Fruit fly (Drosophila melanogaster) whole organism, embryonic: ENCODE measurements around the gene Zdhhc8.

Source experiments
- Asciz ChIP-seq: fragments of 200-800 bp; sonication (Bioruptor generic); optimal IDR thresholded peaks from 2 replicates; lab custom pipeline; 2017; ENCODE audit warnings: missing biosample characterization, mild to moderate bottlenecking, missing genetic modification characterization, missing genetic modification reagents
- Bteb2 ChIP-seq: fragments of 200-800 bp; sonication (Bioruptor generic); optimal IDR thresholded peaks from 2 replicates; lab custom pipeline; 2016; ENCODE audit warnings: missing biosample characterization, missing genetic modification characterization
- CG10654 ChIP-seq: fragments of 200-800 bp; sonication (Bioruptor generic); optimal IDR thresholded peaks from 2 replicates; lab custom pipeline; 2016; ENCODE audit warnings: missing biosample characterization, missing genetic modification characterization
- CG12659 ChIP-seq: fragments of 200-800 bp; sonication (Bioruptor generic); optimal IDR thresholded peaks from 3 replicates; lab custom pipeline; 2017; ENCODE audit warnings: mild to moderate bottlenecking, missing biosample characterization, missing genetic modification reagents, missing genetic modification characterization
- CG12942 ChIP-seq: fragments of 200-800 bp; sonication (Bioruptor generic); optimal IDR thresholded peaks from 3 replicates; lab custom pipeline; 2016; ENCODE audit warnings: missing biosample characterization, missing genetic modification characterization
- CG1603 ChIP-seq: fragments of 200-800 bp; sonication (Bioruptor generic); optimal IDR thresholded peaks from 2 replicates; lab custom pipeline; 2019; ENCODE audit warnings: missing biosample characterization, mild to moderate bottlenecking, missing genetic modification characterization, moderate library complexity
- CG16813 ChIP-seq: fragments of 200-800 bp; sonication (Bioruptor generic); IDR thresholded peaks from 3 replicates; pipeline ENCODE4 v1.3.6; 2022; ENCODE audit warnings: missing biosample characterization, missing genetic modification characterization; ENCODE audit not compliant: partially characterized antibody
- CG31224 ChIP-seq: fragments of 200-800 bp; sonication (Bioruptor generic); IDR thresholded peaks from 2 replicates; pipeline ENCODE4 v1.3.6; 2022; ENCODE audit warnings: missing biosample characterization, missing genetic modification characterization
- CG31365 ChIP-seq: fragments of 200-800 bp; sonication (Bioruptor generic); optimal IDR thresholded peaks from 2 replicates; lab custom pipeline; 2018; ENCODE audit warnings: missing biosample characterization, mild to moderate bottlenecking, missing genetic modification characterization
- CG32532 ChIP-seq: fragments of 200-800 bp; sonication (Bioruptor generic); IDR thresholded peaks from 2 replicates; pipeline ENCODE4 v1.3.6; 2022; ENCODE audit warnings: missing biosample characterization, missing genetic modification characterization
- CG3281 ChIP-seq: fragments of 200-800 bp; sonication (Bioruptor generic); optimal IDR thresholded peaks from 3 replicates; lab custom pipeline; 2017; ENCODE audit warnings: missing biosample characterization, mild to moderate bottlenecking, missing genetic modification characterization
- CG33213 ChIP-seq: fragments of 200-800 bp; sonication (Bioruptor generic); optimal IDR thresholded peaks from 3 replicates; lab custom pipeline; 2016; ENCODE audit warnings: missing biosample characterization, missing genetic modification characterization
- CG5953 ChIP-seq: fragments of 200-800 bp; sonication (Bioruptor generic); IDR thresholded peaks from 2 replicates; pipeline ENCODE4 v1.3.6; 2022; ENCODE audit warnings: missing biosample characterization, missing genetic modification characterization
- CG8765 ChIP-seq: fragments of 200-800 bp; sonication (Bioruptor generic); IDR thresholded peaks from 2 replicates; pipeline ENCODE4 v1.3.6; 2022; ENCODE audit warnings: missing biosample characterization, missing genetic modification characterization
- CG9876 ChIP-seq: fragments of 200-800 bp; sonication (Bioruptor generic); optimal IDR thresholded peaks from 2 replicates; lab custom pipeline; 2016; ENCODE audit warnings: missing biosample characterization, missing genetic modification characterization
- CHES-1-like ChIP-seq: fragments of 200-800 bp; sonication (Bioruptor generic); optimal IDR thresholded peaks from 2 replicates; lab custom pipeline; 2016; ENCODE audit warnings: missing biosample characterization, missing genetic modification characterization
- CoRest ChIP-seq: fragments of 200-800 bp; sonication (Bioruptor generic); optimal IDR thresholded peaks from 3 replicates; lab custom pipeline; 2018; ENCODE audit warnings: missing biosample characterization, mild to moderate bottlenecking, missing genetic modification characterization, moderate library complexity
- Dek ChIP-seq: fragments of 200-800 bp; sonication (Bioruptor generic); optimal IDR thresholded peaks from 3 replicates; lab custom pipeline; 2019; ENCODE audit warnings: missing biosample characterization, mild to moderate bottlenecking, missing genetic modification characterization, moderate library complexity
- Dll ChIP-seq: fragments of 200-800 bp; sonication (Bioruptor generic); IDR thresholded peaks from 4 replicates; pipeline ENCODE4 v1.3.6; 2022; ENCODE audit warnings: missing biosample characterization, missing genetic modification characterization; ENCODE audit not compliant: partially characterized antibody
- Eip74EF ChIP-seq, 2 experiments: fragments of 200-800 bp in 1 of 2; fragments of >200 bp in 1 of 2; sonication (Bioruptor generic) in 1 of 2; optimal IDR thresholded peaks; 2 replicates each; lab custom pipeline; 2017 to 2019; ENCODE audit warnings: missing biosample characterization in 2 of 2, missing genetic modification characterization in 2 of 2, mild to moderate bottlenecking in 1 of 2, moderate library complexity in 1 of 2
- Fer3 ChIP-seq: fragments of 200-800 bp; sonication (Bioruptor generic); optimal IDR thresholded peaks from 2 replicates; lab custom pipeline; 2018; ENCODE audit warnings: missing biosample characterization, mild to moderate bottlenecking, missing genetic modification characterization, moderate library complexity
- HLH54F ChIP-seq: fragments of 200-800 bp; sonication (Bioruptor generic); optimal IDR thresholded peaks from 3 replicates; lab custom pipeline; 2016; ENCODE audit warnings: missing biosample characterization, missing genetic modification characterization
- Lhr ChIP-seq: fragments of 200-800 bp; sonication (Bioruptor generic); optimal IDR thresholded peaks from 3 replicates; lab custom pipeline; 2017; ENCODE audit warnings: mild to moderate bottlenecking, missing biosample characterization, missing genetic modification reagents, missing genetic modification characterization
- MTF-1 ChIP-seq: fragments of 200-800 bp; sonication (Bioruptor generic); optimal IDR thresholded peaks from 2 replicates; lab custom pipeline; 2018; ENCODE audit warnings: missing biosample characterization, mild to moderate bottlenecking, missing genetic modification characterization, borderline replicate concordance
- Max ChIP-seq: fragments of 200-800 bp; sonication (Bioruptor generic); optimal IDR thresholded peaks from 2 replicates; lab custom pipeline; 2016; ENCODE audit warnings: missing biosample characterization, mild to moderate bottlenecking, missing genetic modification characterization
- Myb ChIP-seq: fragments of 200-800 bp; sonication (Bioruptor generic); optimal IDR thresholded peaks from 2 replicates; lab custom pipeline; 2016; ENCODE audit warnings: missing biosample characterization, missing genetic modification characterization
- Poxn ChIP-seq: fragments of 200-800 bp; sonication (Bioruptor generic); IDR thresholded peaks from 2 replicates; pipeline ENCODE4 v1.3.6; 2022; ENCODE audit warnings: missing biosample characterization, missing genetic modification characterization
- btn ChIP-seq: fragments of 200-800 bp; sonication (Bioruptor generic); optimal IDR thresholded peaks from 2 replicates; lab custom pipeline; 2016; ENCODE audit warnings: missing biosample characterization, missing genetic modification characterization
- chif ChIP-seq, 2 experiments: fragments of 200-800 bp; sonication (Bioruptor generic); optimal IDR thresholded peaks; 3 replicates each; lab custom pipeline; 2016; ENCODE audit warnings: missing biosample characterization in 2 of 2, missing genetic modification characterization in 2 of 2
- croc ChIP-seq: fragments of 200-800 bp; sonication (Bioruptor generic); conservative IDR thresholded peaks from 3 replicates; pipeline ENCODE4 v1.3.6; 2022; ENCODE audit warnings: missing biosample characterization, missing genetic modification characterization
- dm ChIP-seq: fragments of 200-800 bp; sonication (Bioruptor generic); optimal IDR thresholded peaks from 3 replicates; lab custom pipeline; 2016; ENCODE audit warnings: missing biosample characterization, missing genetic modification characterization
- dmrt11E ChIP-seq: fragments of 200-800 bp; sonication (Bioruptor generic); optimal IDR thresholded peaks from 3 replicates; lab custom pipeline; 2018; ENCODE audit warnings: missing biosample characterization, mild to moderate bottlenecking, missing genetic modification characterization, moderate library complexity
- emc ChIP-seq: fragments of 200-800 bp; sonication (Bioruptor generic); optimal IDR thresholded peaks from 2 replicates; lab custom pipeline; 2016; ENCODE audit warnings: missing biosample characterization, missing genetic modification characterization
- gsb-n ChIP-seq: fragments of 200-800 bp; sonication (Bioruptor generic); optimal IDR thresholded peaks from 3 replicates; lab custom pipeline; 2018; ENCODE audit warnings: missing biosample characterization, mild to moderate bottlenecking, missing genetic modification characterization
- hb ChIP-seq: fragments of 200-800 bp; sonication (Bioruptor generic); IDR thresholded peaks from 3 replicates; pipeline ENCODE4 v1.3.6; 2022; ENCODE audit warnings: missing biosample characterization, missing genetic modification characterization; ENCODE audit not compliant: partially characterized antibody
- kni ChIP-seq: fragments of 200-800 bp; sonication (Bioruptor generic); optimal IDR thresholded peaks from 3 replicates; lab custom pipeline; 2017; ENCODE audit warnings: mild to moderate bottlenecking, missing biosample characterization, missing genetic modification reagents, missing genetic modification characterization
- oc ChIP-seq: fragments of 200-800 bp; sonication (Bioruptor generic); optimal IDR thresholded peaks from 2 replicates; lab custom pipeline; 2018; ENCODE audit warnings: missing biosample characterization, mild to moderate bottlenecking, missing genetic modification characterization, moderate library complexity
- onecut ChIP-seq: fragments of 200-800 bp; sonication (Bioruptor generic); IDR thresholded peaks from 2 replicates; pipeline ENCODE4 v1.3.6; 2022; ENCODE audit warnings: missing biosample characterization, missing genetic modification characterization
- otp ChIP-seq: fragments of 200-800 bp; sonication (Bioruptor generic); IDR thresholded peaks from 3 replicates; pipeline ENCODE4, ENCODE4 v1.3.6; 2022; ENCODE audit warnings: missing biosample characterization, missing genetic modification characterization
- prd ChIP-seq, 3 experiments: fragments of >200 bp in 2 of 3; fragments of 200-800 bp in 1 of 3; sonication (Bioruptor generic) in 1 of 3; optimal IDR thresholded peaks in 2 of 3; IDR thresholded peaks in 1 of 3; 2 replicates in 2 of 3; 3 replicates in 1 of 3; pipeline versions ENCODE4 v1.3.6 to Lab custom; 2017 to 2022; ENCODE audit warnings: missing biosample characterization in 1 of 3, missing genetic modification characterization in 1 of 3
- sc ChIP-seq, 3 experiments: fragments of >200 bp in 2 of 3; fragments of 200-800 bp in 1 of 3; sonication (Bioruptor generic) in 1 of 3; optimal IDR thresholded peaks; 2 replicates in 2 of 3; 3 replicates in 1 of 3; lab custom pipeline; 2017; ENCODE audit warnings: mild to moderate bottlenecking in 1 of 3, missing biosample characterization in 1 of 3, missing genetic modification characterization in 1 of 3, missing genetic modification reagents in 1 of 3
- slp2 ChIP-seq: fragments of 200-800 bp; sonication (Bioruptor generic); optimal IDR thresholded peaks from 2 replicates; lab custom pipeline; 2016; ENCODE audit warnings: missing biosample characterization, missing genetic modification characterization
- sqz ChIP-seq: fragments of 200-800 bp; sonication (Bioruptor generic); optimal IDR thresholded peaks from 3 replicates; lab custom pipeline; 2018; ENCODE audit warnings: missing biosample characterization, mild to moderate bottlenecking, missing genetic modification characterization
- ttk ChIP-seq: fragments of 200-800 bp; sonication (Bioruptor generic); IDR thresholded peaks from 2 replicates; pipeline ENCODE4 v2.1.2; 2022; ENCODE audit warnings: missing biosample characterization, missing genetic modification characterization
- vnd ChIP-seq: fragments of 200-800 bp; sonication (Bioruptor generic); IDR thresholded peaks from 3 replicates; pipeline ENCODE4 v1.3.6; 2022; ENCODE audit warnings: missing biosample characterization, missing genetic modification characterization; ENCODE audit not compliant: partially characterized antibody
- wdn ChIP-seq: fragments of 200-800 bp; sonication (Bioruptor generic); IDR thresholded peaks from 2 replicates; pipeline ENCODE4 v1.3.6; 2022; ENCODE audit warnings: missing biosample characterization, missing genetic modification characterization

Gene Zdhhc8

DNA sequence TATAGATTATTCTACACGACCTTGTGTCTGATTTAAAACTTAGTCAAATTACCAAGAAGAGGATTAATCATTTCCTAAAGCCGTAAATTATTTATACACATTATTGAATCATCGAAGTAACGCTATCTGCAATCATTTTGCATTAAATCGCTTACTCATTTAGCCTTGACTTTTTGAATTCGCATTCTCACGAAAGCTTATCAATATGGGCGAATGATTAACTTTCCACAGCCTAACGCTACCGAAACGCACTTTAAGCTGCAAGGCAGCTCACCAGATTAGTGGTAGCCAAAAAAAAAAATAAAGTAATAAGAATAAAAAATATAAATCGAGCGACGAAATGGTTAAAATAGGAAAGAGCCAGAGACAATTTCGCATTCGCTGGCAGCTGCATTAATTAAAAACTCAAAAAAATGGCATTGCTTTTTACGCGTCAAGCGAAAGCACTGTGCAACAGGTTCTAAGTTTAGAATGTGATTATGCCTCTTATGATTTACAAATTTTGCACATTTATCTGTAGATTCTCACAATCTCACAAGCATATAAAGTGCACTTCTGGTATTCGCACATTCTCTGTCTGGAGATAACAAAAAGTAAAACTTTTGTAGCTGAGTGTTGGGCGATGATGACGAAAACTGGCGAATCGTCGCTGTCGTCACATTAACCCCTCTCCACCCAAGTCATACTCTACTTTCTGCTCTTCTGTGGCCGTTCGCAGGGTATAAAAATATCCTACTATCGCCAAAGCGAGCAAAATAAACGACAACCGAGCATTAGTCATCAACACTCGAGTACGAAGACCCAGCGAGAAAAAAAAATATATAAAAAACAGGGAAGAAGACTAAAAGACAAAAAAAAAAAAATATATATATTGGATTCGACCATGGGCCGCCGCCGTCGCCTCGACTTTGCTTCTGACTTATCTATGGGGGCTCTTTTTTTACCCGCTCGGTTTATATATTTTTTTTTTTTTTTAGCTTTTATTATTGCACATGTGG, 12.2 kb downstream of the Zdhhc8 start (continued):
- peak; percentile 52 for TF ChIP-seq HLH54F (GFP tag; lab: Kevin White, UChicago)
- peak; percentile 22 to 53 for TF ChIP-seq chif (GFP tag; optimal IDR thresholded peaks at IDR 0.05; lab: Kevin White, UChicago)
- no peak for TF ChIP-seq dm (GFP tag; lab: Kevin White, UChicago)
- TF ChIP-seq CG12942 (GFP tag; lab: Kevin White, UChicago), result peak; percentile 44
- peak; percentile 21 for TF ChIP-seq CG31365 (tag; lab: Kevin White, UChicago)
- peak; percentile 58 for TF ChIP-seq CG12659 (GFP tag; lab: Kevin White, UChicago)
- no peak for TF ChIP-seq slp2 (GFP tag; lab: Kevin White, UChicago)
- no peak for TF ChIP-seq Eip74EF (GFP tag; optimal IDR thresholded peaks at IDR 0.05; lab: Kevin White, UChicago)
- no peak for TF ChIP-seq dmrt11E (tag; lab: Kevin White, UChicago)
- no peak for TF ChIP-seq Lhr (GFP tag; lab: Kevin White, UChicago)
- no peak for TF ChIP-seq sqz (GFP tag; lab: Kevin White, UChicago)
- peak; percentile 42; the same call in 1 of the 2 replicates for TF ChIP-seq CG8765
- TF ChIP-seq CG32532 (GFP tag; lab: Robert Waterston, UW), result peak; percentile 92
- no peak for TF ChIP-seq CG5953
- TF ChIP-seq btn (GFP tag; lab: Kevin White, UChicago), result no peak
- TF ChIP-seq otp, result peak; percentile 71
- TF ChIP-seq Dll (GFP tag; lab: Robert Waterston, UW), result no peak
- peak; percentile 15 for TF ChIP-seq CG33213 (GFP tag; lab: Kevin White, UChicago)
- TF ChIP-seq Asciz (GFP tag; lab: Kevin White, UChicago), result peak; percentile 3
- TF ChIP-seq vnd (GFP tag; lab: Robert Waterston, UW), result no peak
- peak; percentile 19 for TF ChIP-seq Max (GFP tag; lab: Kevin White, UChicago)
- TF ChIP-seq Fer3 (tag; lab: Kevin White, UChicago), result peak; percentile 76
- no peak for TF ChIP-seq oc (tag; lab: Kevin White, UChicago)
- peak; percentile 80 for TF ChIP-seq CG3281 (GFP tag; lab: Kevin White, UChicago)
- TF ChIP-seq CG31224, result peak; percentile 53
- no peak for TF ChIP-seq CG9876 (GFP tag; lab: Kevin White, UChicago)
- peak; percentile 61 for TF ChIP-seq CG1603 (tag; lab: Kevin White, UChicago)
- TF ChIP-seq wdn (GFP tag; lab: Robert Waterston, UW), result peak; percentile 74
- peak; percentile 67 for TF ChIP-seq Dek
- no peak for TF ChIP-seq CG16813 (GFP tag; lab: Robert Waterston, UW)
- TF ChIP-seq Poxn (GFP tag; lab: Robert Waterston, UW), result 0 out of 2 replicates have a peak, but pooled peaks have one; percentile 27
- no peak for TF ChIP-seq prd (optimal IDR thresholded peaks at IDR 0.05; lab: Kevin White, UChicago)
- peak; percentile 58 for TF ChIP-seq prd (GFP tag; IDR thresholded peaks at IDR 0.05; lab: Robert Waterston, UW)
- TF ChIP-seq onecut, result peak; percentile 19; the same call in 1 of the 2 replicates
- TF ChIP-seq Bteb2 (GFP tag; lab: Kevin White, UChicago), result peak; percentile 42
- TF ChIP-seq CoRest (tag; lab: Kevin White, UChicago), result peak; percentile 61
- TF ChIP-seq CG10654 (GFP tag; lab: Kevin White, UChicago), result peak; percentile 41
- TF ChIP-seq gsb-n (tag; lab: Kevin White, UChicago), result no peak
- TF ChIP-seq CHES-1-like (GFP tag; lab: Kevin White, UChicago), result peak; percentile 31
- no peak for TF ChIP-seq MTF-1 (GFP tag; lab: Kevin White, UChicago)
- no peak for TF ChIP-seq kni (GFP tag; lab: Kevin White, UChicago)
- TF ChIP-seq croc, result no peak
- no peak for TF ChIP-seq sc (optimal IDR thresholded peaks at IDR 0.05; lab: Kevin White, UChicago)
- TF ChIP-seq sc (GFP tag; optimal IDR thresholded peaks at IDR 0.05; lab: Kevin White, UChicago), result no peak
- peak; percentile 36 for TF ChIP-seq emc (GFP tag; lab: Kevin White, UChicago)
- TF ChIP-seq hb, result no peak
- peak; percentile 42; the same call in 1 of the 2 replicates for TF ChIP-seq ttk
- TF ChIP-seq Myb (GFP tag; lab: Kevin White, UChicago), result peak; percentile 56
